Fruit fly (Drosophila melanogaster) whole organism, embryonic: Measurements from ENCODE around the gene CG7378.

Source experiments
- Bgb ChIP-seq: fragments of 200-800 bp; sonication (Bioruptor generic); IDR thresholded peaks from 2 replicates; pipeline ENCODE4 v1.3.6; 2022; ENCODE audit warnings: missing biosample characterization, missing genetic modification characterization; ENCODE audit not compliant: partially characterized antibody
- CG10979 ChIP-seq: fragments of 200-800 bp; sonication (Bioruptor generic); optimal IDR thresholded peaks from 2 replicates; lab custom pipeline; 2018; ENCODE audit warnings: missing biosample characterization, mild to moderate bottlenecking, missing genetic modification characterization, moderate library complexity
- CG11560 ChIP-seq: fragments of 200-800 bp; sonication (Bioruptor generic); IDR thresholded peaks from 3 replicates; pipeline ENCODE4 v1.3.6; 2022; ENCODE audit warnings: missing biosample characterization, missing genetic modification characterization
- CG13894 ChIP-seq: fragments of 200-800 bp; sonication (Bioruptor generic); optimal IDR thresholded peaks from 3 replicates; lab custom pipeline; 2018; ENCODE audit warnings: missing biosample characterization, mild to moderate bottlenecking, missing genetic modification characterization, moderate library complexity
- CG14014 ChIP-seq: fragments of 200-800 bp; sonication (Bioruptor generic); IDR thresholded peaks from 2 replicates; pipeline ENCODE4 v1.3.6; 2022; ENCODE audit warnings: missing biosample characterization, missing genetic modification characterization
- CG14667 ChIP-seq: fragments of 200-800 bp; sonication (Bioruptor generic); IDR thresholded peaks from 2 replicates; pipeline ENCODE4 v1.3.6; 2022; ENCODE audit warnings: missing biosample characterization, missing genetic modification characterization
- CG15696 ChIP-seq: fragments of 200-800 bp; sonication (Bioruptor generic); optimal IDR thresholded peaks from 2 replicates; lab custom pipeline; 2019; ENCODE audit warnings: missing biosample characterization, mild to moderate bottlenecking, missing genetic modification characterization, moderate library complexity
- CG16779 ChIP-seq: fragments of 200-800 bp; sonication (Bioruptor generic); IDR thresholded peaks from 2 replicates; pipeline ENCODE4 v1.3.6; 2022; ENCODE audit warnings: missing biosample characterization, missing genetic modification characterization
- CG2129 ChIP-seq: fragments of 200-800 bp; sonication (Bioruptor generic); IDR thresholded peaks from 2 replicates; pipeline ENCODE4 v1.3.6; 2022; ENCODE audit warnings: missing biosample characterization, missing genetic modification characterization; ENCODE audit not compliant: partially characterized antibody
- CG32772 ChIP-seq: fragments of 200-800 bp; sonication (Bioruptor generic); IDR thresholded peaks from 2 replicates; pipeline ENCODE4 v1.3.6; 2022; ENCODE audit warnings: missing biosample characterization, missing genetic modification characterization
- CG3281 ChIP-seq: fragments of 200-800 bp; sonication (Bioruptor generic); optimal IDR thresholded peaks from 3 replicates; lab custom pipeline; 2017; ENCODE audit warnings: missing biosample characterization, mild to moderate bottlenecking, missing genetic modification characterization
- CG4360 ChIP-seq: fragments of 200-800 bp; sonication (Bioruptor generic); IDR thresholded peaks from 2 replicates; pipeline ENCODE4 v1.3.6; 2022; ENCODE audit warnings: missing biosample characterization, missing genetic modification characterization
- CG4707 ChIP-seq: fragments of 200-800 bp; sonication (Bioruptor generic); optimal IDR thresholded peaks from 2 replicates; lab custom pipeline; 2018; ENCODE audit warnings: missing biosample characterization, mild to moderate bottlenecking, missing genetic modification characterization, moderate library complexity
- CG9876 ChIP-seq: fragments of 200-800 bp; sonication (Bioruptor generic); optimal IDR thresholded peaks from 2 replicates; lab custom pipeline; 2016; ENCODE audit warnings: missing biosample characterization, missing genetic modification characterization
- CTCF ChIP-seq: fragments of 200-800 bp; sonication (Bioruptor generic); optimal IDR thresholded peaks from 2 replicates; lab custom pipeline; 2017; ENCODE audit warnings: missing biosample characterization, mild to moderate bottlenecking, missing genetic modification characterization, moderate library complexity
- Dek ChIP-seq: fragments of 200-800 bp; sonication (Bioruptor generic); optimal IDR thresholded peaks from 3 replicates; lab custom pipeline; 2019; ENCODE audit warnings: missing biosample characterization, mild to moderate bottlenecking, missing genetic modification characterization, moderate library complexity
- Hr39 ChIP-seq: fragments of >200 bp; optimal IDR thresholded peaks from 2 replicates; lab custom pipeline; 2017
- MESR4 ChIP-seq: fragments of 200-800 bp; sonication (Bioruptor generic); optimal IDR thresholded peaks from 2 replicates; lab custom pipeline; 2018; ENCODE audit warnings: missing biosample characterization, mild to moderate bottlenecking, missing genetic modification characterization, moderate library complexity
- Max ChIP-seq: fragments of 200-800 bp; sonication (Bioruptor generic); optimal IDR thresholded peaks from 2 replicates; lab custom pipeline; 2016; ENCODE audit warnings: missing biosample characterization, mild to moderate bottlenecking, missing genetic modification characterization
- Med ChIP-seq: fragments of 200-800 bp; sonication (Bioruptor generic); peaks from one replicate; lab custom pipeline; 2016; ENCODE audit warnings: missing biosample characterization, missing genetic modification characterization, mild to moderate bottlenecking, inconsistent platforms, moderate library complexity
- Mes4 ChIP-seq: fragments of 200-800 bp; sonication (Bioruptor generic); optimal IDR thresholded peaks from 2 replicates; lab custom pipeline; 2016; ENCODE audit warnings: missing biosample characterization, missing genetic modification characterization
- Nf-YB ChIP-seq: fragments of 200-800 bp; sonication (Bioruptor generic); optimal IDR thresholded peaks from 3 replicates; lab custom pipeline; 2019; ENCODE audit warnings: missing biosample characterization, mild to moderate bottlenecking, missing genetic modification characterization, moderate library complexity
- PHDP ChIP-seq: fragments of 200-800 bp; sonication (Bioruptor generic); optimal IDR thresholded peaks from 3 replicates; lab custom pipeline; 2018; ENCODE audit warnings: missing biosample characterization, mild to moderate bottlenecking, missing genetic modification characterization, moderate library complexity
- Vsx1 ChIP-seq: fragments of 200-800 bp; sonication (Bioruptor generic); optimal IDR thresholded peaks from 2 replicates; lab custom pipeline; 2017; ENCODE audit warnings: missing biosample characterization, mild to moderate bottlenecking, missing genetic modification characterization, missing genetic modification reagents
- ase ChIP-seq: fragments of 200-800 bp; sonication (Bioruptor generic); IDR thresholded peaks from 3 replicates; pipeline ENCODE4 v1.3.6; 2022; ENCODE audit warnings: missing biosample characterization, missing genetic modification characterization
- bigmax ChIP-seq: fragments of 200-800 bp; sonication (Bioruptor generic); optimal IDR thresholded peaks from 2 replicates; lab custom pipeline; 2018; ENCODE audit warnings: missing biosample characterization, mild to moderate bottlenecking, missing genetic modification characterization
- br ChIP-seq: fragments of >200 bp; optimal IDR thresholded peaks from 2 replicates; lab custom pipeline; 2017
- bsh ChIP-seq, 2 experiments: fragments of 200-800 bp; sonication (Bioruptor generic); optimal IDR thresholded peaks; 2 replicates each; lab custom pipeline; 2017 to 2018; ENCODE audit warnings: mild to moderate bottlenecking in 2 of 2, missing biosample characterization in 2 of 2, missing genetic modification characterization in 2 of 2, moderate library complexity in 1 of 2
- ci ChIP-seq: fragments of 200-800 bp; sonication (Bioruptor generic); IDR thresholded peaks from 3 replicates; pipeline ENCODE4 v1.3.6; 2022; ENCODE audit warnings: missing biosample characterization, missing genetic modification characterization
- crol ChIP-seq: fragments of 200-800 bp; sonication (Bioruptor generic); IDR thresholded peaks from 2 replicates; pipeline ENCODE4 v1.3.6; 2022; ENCODE audit warnings: missing biosample characterization, missing genetic modification characterization
- fd96Cb ChIP-seq: fragments of 200-800 bp; sonication (Bioruptor generic); optimal IDR thresholded peaks from 2 replicates; lab custom pipeline; 2018; ENCODE audit warnings: missing biosample characterization, mild to moderate bottlenecking, missing genetic modification characterization, moderate library complexity
- grau ChIP-seq: fragments of 200-800 bp; optimal IDR thresholded peaks from 3 replicates; lab custom pipeline; 2019; ENCODE audit warnings: missing biosample characterization, mild to moderate bottlenecking, missing genetic modification characterization, moderate library complexity
- grn ChIP-seq: fragments of 200-800 bp; sonication (Bioruptor generic); optimal IDR thresholded peaks from 3 replicates; lab custom pipeline; 2017; ENCODE audit warnings: missing biosample characterization, missing genetic modification characterization
- gsb ChIP-seq: fragments of 200-800 bp; sonication (Bioruptor generic); IDR thresholded peaks from 2 replicates; pipeline ENCODE4 v1.3.6; 2022; ENCODE audit warnings: missing biosample characterization, missing genetic modification characterization
- kni ChIP-seq: fragments of 200-800 bp; sonication (Bioruptor generic); optimal IDR thresholded peaks from 3 replicates; lab custom pipeline; 2017; ENCODE audit warnings: mild to moderate bottlenecking, missing biosample characterization, missing genetic modification reagents, missing genetic modification characterization
- otp ChIP-seq: fragments of 200-800 bp; sonication (Bioruptor generic); IDR thresholded peaks from 3 replicates; pipeline ENCODE4, ENCODE4 v1.3.6; 2022; ENCODE audit warnings: missing biosample characterization, missing genetic modification characterization
- sd ChIP-seq: fragments of 200-800 bp; sonication (Bioruptor generic); optimal IDR thresholded peaks from 3 replicates; lab custom pipeline; 2018; ENCODE audit warnings: missing biosample characterization, mild to moderate bottlenecking, missing genetic modification characterization, moderate library complexity
- sqz ChIP-seq: fragments of 200-800 bp; sonication (Bioruptor generic); optimal IDR thresholded peaks from 3 replicates; lab custom pipeline; 2018; ENCODE audit warnings: missing biosample characterization, mild to moderate bottlenecking, missing genetic modification characterization
- stwl ChIP-seq: fragments of 200-800 bp; sonication (Bioruptor generic); optimal IDR thresholded peaks from 3 replicates; lab custom pipeline; 2018; ENCODE audit warnings: missing biosample characterization, mild to moderate bottlenecking, missing genetic modification characterization, moderate library complexity
- tap ChIP-seq: fragments of 200-800 bp; optimal IDR thresholded peaks from 3 replicates; lab custom pipeline; 2019; ENCODE audit warnings: missing biosample characterization, mild to moderate bottlenecking, missing genetic modification characterization, moderate library complexity

CG7378 gene

dm6 chrX:18933442-18933841 is 33.2 kb downstream of the CG7378 start:
- TF ChIP-seq Mes4 (GFP tag; lab: Kevin White, UChicago) (no peak), CG32772 (GFP tag; lab: Robert Waterston, UW) (peak; percentile 52; the same call in 1 of the 2 replicates), ase (GFP tag; lab: Robert Waterston, UW) (no peak), CG15696 (tag; lab: Kevin White, UChicago) (no peak), CG3281 (GFP tag; lab: Kevin White, UChicago) (no peak), Bgb (GFP tag; lab: Robert Waterston, UW) (no peak), fd96Cb (tag; lab: Kevin White, UChicago) (no peak), Vsx1 (no peak), CG4707 (GFP tag; lab: Kevin White, UChicago) (no peak), sqz (GFP tag; lab: Kevin White, UChicago) (peak; percentile 77), crol (peak; percentile 49), CG11560 (tag; lab: Robert Waterston, UW) (no peak), grn (GFP tag; lab: Kevin White, UChicago) (peak; percentile 25), gsb (no peak), kni (peak; percentile 14), bigmax (GFP tag; lab: Kevin White, UChicago) (no peak), br (lab: Kevin White, UChicago) (no peak)
- TF ChIP-seq, all 482 proteins: peak for 5

DNA sequence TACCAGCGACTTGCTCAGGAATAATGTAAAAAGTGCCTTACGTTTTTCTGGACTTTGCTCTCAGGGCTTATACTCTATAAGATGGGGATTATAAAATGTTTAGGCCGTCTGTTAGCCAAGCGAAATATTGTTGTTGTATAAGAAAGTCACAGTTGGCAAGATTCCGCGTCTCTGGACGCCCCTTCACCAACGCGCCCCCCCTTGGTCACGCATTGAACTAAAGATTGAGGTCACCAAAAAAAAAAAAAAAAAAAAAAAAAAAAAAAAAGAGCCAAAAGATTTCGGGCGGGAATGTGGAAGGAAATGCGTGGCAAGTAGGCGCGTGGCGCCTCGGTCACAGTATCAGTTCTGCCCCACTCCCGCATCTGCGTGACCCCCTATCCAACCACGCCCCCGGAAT is 34.6 kb downstream of the CG7378 start:
- TF ChIP-seq CG13894 (tag; lab: Kevin White, UChicago) (no peak), ci (GFP tag; lab: Robert Waterston, UW) (0 out of 3 replicates have a peak, but pooled peaks have one; percentile 8), CG10979 (tag; lab: Kevin White, UChicago) (peak; percentile 11), sd (tag; lab: Kevin White, UChicago) (peak; percentile 7), CG14014 (GFP tag; lab: Robert Waterston, UW) (no peak), PHDP (no peak), CG9876 (GFP tag; lab: Kevin White, UChicago) (no peak), Max (no peak), crol (peak; percentile 40), grau (tag; lab: Kevin White, UChicago) (no peak), stwl (tag; lab: Kevin White, UChicago) (no peak), tap (tag; lab: Kevin White, UChicago) (no peak), Hr39 (lab: Kevin White, UChicago) (peak; percentile 60), MESR4 (GFP tag; lab: Kevin White, UChicago) (no peak), CG4707 (GFP tag; lab: Kevin White, UChicago) (no peak), bsh (GFP tag; optimal IDR thresholded peaks at IDR 0.05; lab: Kevin White, UChicago) (no peak), CTCF (peak; percentile 68), CG16779 (GFP tag; lab: Robert Waterston, UW) (0 out of 2 replicates have a peak, but pooled peaks have one; percentile 13), CG14667 (GFP tag; lab: Robert Waterston, UW) (no peak), Med (GFP tag; lab: Kevin White, UChicago) (no peak), otp (GFP tag; lab: Robert Waterston, UW) (no peak), CG4360 (GFP tag; lab: Robert Waterston, UW) (no peak), Dek (tag; lab: Kevin White, UChicago) (no peak), Nf-YB (GFP tag; lab: Kevin White, UChicago) (no peak), CG2129 (GFP tag; lab: Robert Waterston, UW) (no peak)
